Worm (Caenorhabditis elegans) whole organism, L1 larva: ENCODE results near the gene acdh-6.

ENCODE experiments used
- ama-1 ChIP-seq: fragments of 150-350 bp; optimal IDR thresholded peaks from 2 replicates; lab custom pipeline; 2014
- elt-3 ChIP-seq, 6 experiments: fragments of 150-350 bp in 1 of 6; sonication (generic microtip); optimal IDR thresholded peaks; 2 replicates each; lab custom pipeline; 2017 to 2018; ENCODE audit warnings: missing biosample characterization in 6 of 6, missing genetic modification characterization in 6 of 6, inconsistent platforms in 1 of 6
- nhr-47 ChIP-seq: sonication (generic microtip); optimal IDR thresholded peaks from 2 replicates; lab custom pipeline; 2016; ENCODE audit warnings: mild to moderate bottlenecking, missing genetic modification characterization, moderate library complexity, missing compliant biosample characterization
- nhr-77 ChIP-seq: fragments of 150-350 bp; optimal IDR thresholded peaks from 2 replicates; lab custom pipeline; 2014; ENCODE audit warnings: missing biosample characterization, missing genetic modification characterization
- sup-37 ChIP-seq: fragments of 200-800 bp; sonication (Bioruptor generic); optimal IDR thresholded peaks from 2 replicates; lab custom pipeline; 2018; ENCODE audit warnings: mild to moderate bottlenecking, missing genetic modification characterization, missing compliant biosample characterization

ce11 chrIII:8556836-8557385 lies 4.0 kb upstream of the acdh-6 start, which contains the start of gene C02D5.2:
- peak in 1 of 6 experiments; percentile 30 for TF ChIP-seq elt-3 (tag; optimal IDR thresholded peaks at IDR 0.05; lab: Kevin White, UChicago)
- no peak for TF ChIP-seq nhr-77 (tag; lab: Kevin White, UChicago)
- TF ChIP-seq ama-1 (lab: Kevin White, UChicago) = no peak
- peak; percentile 26 for TF ChIP-seq nhr-47
- no peak for TF ChIP-seq sup-37
